Worm (Caenorhabditis elegans) whole organism, mixed stage, embryonic: ENCODE results near the gene ZC404.15.

Experiments
- ceh-43 ChIP-seq: fragments of 200-800 bp; sonication (Bioruptor generic); optimal IDR thresholded peaks from 2 replicates; lab custom pipeline; 2018; ENCODE audit warnings: mild to moderate bottlenecking, missing genetic modification characterization, moderate library complexity, missing compliant biosample characterization
- mep-1 ChIP-seq: fragments of 150-350 bp; optimal IDR thresholded peaks from 2 replicates; lab custom pipeline; 2017; ENCODE audit warnings: missing biosample characterization, missing genetic modification reagents, missing genetic modification characterization, inconsistent platforms
- nhr-2 ChIP-seq: fragments of 150-350 bp; optimal IDR thresholded peaks from 2 replicates; lab custom pipeline; 2014; ENCODE audit warnings: missing biosample characterization, missing genetic modification characterization

ce11 chrV:6764972-6765371 is 15.3 kb upstream of the ZC404.15 start, which contains the start of gene bbs-8:
- TF ChIP-seq mep-1 (no peak), nhr-2 (tag; lab: Kevin White, UChicago) (no peak), ceh-43 (GFP tag; lab: Kevin White, UChicago) (no peak)
